Worm (Caenorhabditis elegans): Measurements from ENCODE around the gene fbxc-19.

DNA sequence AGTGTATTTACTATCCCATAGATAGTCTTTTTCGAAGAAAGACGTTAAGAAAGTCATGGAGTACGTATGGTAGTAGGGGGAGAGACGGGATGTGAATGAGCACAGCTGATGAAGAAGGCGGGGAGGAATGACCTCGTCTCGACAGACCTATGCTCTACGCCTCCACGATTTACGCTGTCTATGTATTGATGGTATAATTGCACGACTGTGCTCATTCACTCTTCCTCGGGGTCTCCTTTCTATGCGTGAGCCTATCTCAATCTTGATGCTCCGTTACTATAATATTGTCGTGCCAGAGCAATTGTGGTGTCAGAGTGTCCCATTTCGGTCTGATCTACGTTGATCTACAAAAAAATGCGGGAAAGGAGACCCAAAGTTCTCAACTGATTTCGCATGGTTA, 34.1 kb upstream of the fbxc-19 start, which contains the start of gene C08F1.10:
- TF ChIP-seq lin-13 (GFP tag; optimal IDR thresholded peaks at IDR 0.05) (no peak), spr-3 (GFP tag; optimal IDR thresholded peaks at IDR 0.05) (no peak)
